Fruit fly (Drosophila melanogaster): Measurements from ENCODE around the gene Ncoa6.

Ncoa6 gene

DNA sequence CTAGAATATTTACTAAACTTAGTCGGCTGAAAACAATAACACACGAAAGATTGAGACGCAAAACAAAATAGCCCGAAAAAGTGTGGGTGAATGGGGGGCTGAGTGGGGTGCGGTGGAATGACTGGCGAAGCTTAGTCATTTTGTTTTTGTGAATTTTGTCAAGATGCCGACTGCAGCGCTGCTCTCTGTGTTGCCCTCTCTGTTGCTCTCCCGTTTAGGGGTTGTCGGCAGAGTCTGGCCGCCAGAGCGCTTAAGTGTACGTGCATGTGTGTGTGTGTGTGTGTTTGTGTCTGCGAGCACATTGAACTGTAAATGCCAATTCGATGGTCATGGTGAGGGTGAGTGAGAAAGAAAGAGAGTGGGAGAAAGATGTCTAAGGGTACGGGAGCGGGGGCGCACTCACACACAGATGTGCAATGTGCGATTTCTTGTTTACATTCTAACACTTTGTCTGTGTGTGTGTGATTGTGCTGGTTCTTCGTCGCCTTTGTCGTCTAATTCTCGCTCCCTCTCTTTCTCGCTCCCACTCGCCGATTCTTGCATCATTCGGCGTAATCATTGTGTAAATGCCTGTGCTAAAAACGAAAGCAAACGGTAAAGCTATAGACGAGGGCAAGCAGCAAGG is 20.0 kb downstream of the Ncoa6 start:
- TF ChIP-seq eg (GFP tag; IDR thresholded peaks at IDR 0.05) (peak; percentile 59; the same call in 1 of the 3 replicates), net (GFP tag; optimal IDR thresholded peaks at IDR 0.05) (peak; percentile 34), CG3919 (GFP tag; optimal IDR thresholded peaks at IDR 0.05) (peak; percentile 32), CG7368 (GFP tag; optimal IDR thresholded peaks at IDR 0.05) (peak; percentile 21), Eip75B (GFP tag; optimal IDR thresholded peaks at IDR 0.05) (peak; percentile 11), ss (GFP tag; optimal IDR thresholded peaks at IDR 0.05) (peak in 1 of 2 experiments; percentile 37), Blimp-1 (GFP tag; optimal IDR thresholded peaks at IDR 0.05) (peak; percentile 38), fkh (GFP tag; optimal IDR thresholded peaks at IDR 0.05) (peak; percentile 87), CG6792 (GFP tag; optimal IDR thresholded peaks at IDR 0.05) (no peak), Eip93F (GFP tag; optimal IDR thresholded peaks at IDR 0.05) (peak; percentile 49), lz (GFP tag; optimal IDR thresholded peaks at IDR 0.05) (no peak), Lpt (GFP tag; optimal IDR thresholded peaks at IDR 0.05) (peak; percentile 24), dsx (GFP tag; optimal IDR thresholded peaks at IDR 0.05; ENCODE audit: poor library complexity, severe bottlenecking) (peak; percentile 60), CG16779 (tag; optimal IDR thresholded peaks at IDR 0.05) (peak; percentile 30), CG6854 (GFP tag; optimal IDR thresholded peaks at IDR 0.05) (peak; percentile 60), CG6276 (GFP tag; optimal IDR thresholded peaks at IDR 0.05) (peak; percentile 14), spab (GFP tag; optimal IDR thresholded peaks at IDR 0.05) (no peak), CG11902 (GFP tag; optimal IDR thresholded peaks at IDR 0.05) (no peak), svp (GFP tag) (peak; percentile 83), vri (GFP tag; optimal IDR thresholded peaks at IDR 0.05) (peak; percentile 100), Eip78C (GFP tag) (peak; percentile 73), CG6163 (GFP tag; IDR thresholded peaks at IDR 0.05) (0 out of 3 replicates have a peak, but pooled peaks have one; percentile 59), topi (GFP tag; optimal IDR thresholded peaks at IDR 0.05) (peak; percentile 10), cyc (GFP tag; optimal IDR thresholded peaks at IDR 0.05) (no peak), Sox14 (GFP tag; optimal IDR thresholded peaks at IDR 0.05) (peak; percentile 79)

DNA sequence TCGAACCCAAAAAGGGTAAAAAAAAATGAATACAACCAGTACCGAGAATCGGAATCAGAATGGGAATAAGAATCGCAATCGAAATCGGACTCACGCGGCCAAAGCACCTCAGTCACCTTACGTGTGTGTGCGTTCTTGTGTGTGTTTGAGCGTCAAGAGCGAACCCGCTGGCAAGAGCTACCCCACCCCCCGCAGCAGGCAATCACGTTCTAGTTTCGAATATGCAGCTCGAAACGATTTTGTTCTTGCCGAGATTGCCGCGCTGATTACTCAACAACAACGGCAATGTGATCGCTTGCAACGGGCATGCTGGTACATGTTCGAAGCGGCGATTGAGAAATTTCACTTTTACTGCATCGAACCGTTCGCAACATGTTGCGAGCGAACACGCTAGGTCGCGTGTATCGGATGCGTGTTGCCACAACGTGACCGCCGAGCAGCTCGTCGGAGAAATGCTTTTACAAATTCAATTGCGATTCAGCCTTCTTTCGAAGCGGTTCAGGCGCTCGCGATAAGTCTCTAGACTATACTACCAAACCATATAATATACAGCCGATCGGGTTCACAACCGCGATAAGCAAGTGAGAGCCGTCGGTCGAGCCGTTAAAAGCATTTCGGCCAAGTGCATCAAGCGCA is 21.1 kb downstream of the Ncoa6 start:
- TF ChIP-seq CG7368 (GFP tag; optimal IDR thresholded peaks at IDR 0.05) = peak; percentile 45
- peak; percentile 6 for TF ChIP-seq lz (GFP tag; optimal IDR thresholded peaks at IDR 0.05)
- peak; percentile 90 for TF ChIP-seq Blimp-1 (GFP tag; optimal IDR thresholded peaks at IDR 0.05)
- peak; percentile 15 for TF ChIP-seq Smox (GFP tag; optimal IDR thresholded peaks at IDR 0.05)
- TF ChIP-seq cyc (GFP tag; optimal IDR thresholded peaks at IDR 0.05) = no peak
- TF ChIP-seq topi (GFP tag; optimal IDR thresholded peaks at IDR 0.05) = peak; percentile 25
- TF ChIP-seq CG6854 (GFP tag; optimal IDR thresholded peaks at IDR 0.05) = peak; percentile 83
- peak; percentile 83 for TF ChIP-seq Eip93F (GFP tag; optimal IDR thresholded peaks at IDR 0.05)
- no peak for TF ChIP-seq CG3032 (tag; optimal IDR thresholded peaks at IDR 0.05)
- TF ChIP-seq Hr38 (GFP tag; optimal IDR thresholded peaks at IDR 0.05) = no peak
- no peak for TF ChIP-seq CG8319 (GFP tag; optimal IDR thresholded peaks at IDR 0.05)
- TF ChIP-seq Hr39 (GFP tag; optimal IDR thresholded peaks at IDR 0.05) = no peak
- no peak for TF ChIP-seq fkh (GFP tag; optimal IDR thresholded peaks at IDR 0.05)
- peak; percentile 41 for TF ChIP-seq Met (GFP tag; optimal IDR thresholded peaks at IDR 0.05)
- TF ChIP-seq pdm3 (GFP tag; optimal IDR thresholded peaks at IDR 0.05) = no peak
- TF ChIP-seq Ets96B (tag; optimal IDR thresholded peaks at IDR 0.05) = no peak
- peak; percentile 9 for TF ChIP-seq net (GFP tag; optimal IDR thresholded peaks at IDR 0.05)
- TF ChIP-seq CG15336 (GFP tag; IDR thresholded peaks at IDR 0.05) = peak; percentile 24; the same call in 1 of the 2 replicates
- peak; percentile 40 for TF ChIP-seq CG6808 (GFP tag; optimal IDR thresholded peaks at IDR 0.05)
- no peak for TF ChIP-seq CG11762 (GFP tag; optimal IDR thresholded peaks at IDR 0.05; ENCODE audit: insufficient read depth)
- peak; percentile 47 to 75 for TF ChIP-seq ss (GFP tag; optimal IDR thresholded peaks at IDR 0.05)
- TF ChIP-seq CG6276 (GFP tag; optimal IDR thresholded peaks at IDR 0.05) = no peak
- TF ChIP-seq Eip78C (GFP tag) = peak; percentile 72
- TF ChIP-seq achi (GFP tag; optimal IDR thresholded peaks at IDR 0.05) = no peak
- TF ChIP-seq CG11902 (GFP tag; optimal IDR thresholded peaks at IDR 0.05) = no peak
- peak; percentile 64 for TF ChIP-seq dsx (GFP tag; optimal IDR thresholded peaks at IDR 0.05; ENCODE audit: poor library complexity, severe bottlenecking)
- TF ChIP-seq Sox102F (GFP tag; optimal IDR thresholded peaks at IDR 0.05) = peak; percentile 57
- TF ChIP-seq Gug (GFP tag; IDR thresholded peaks at IDR 0.05) = no peak
- no peak for TF ChIP-seq Lpt (GFP tag; optimal IDR thresholded peaks at IDR 0.05)
- TF ChIP-seq esn (GFP tag; optimal IDR thresholded peaks at IDR 0.05) = peak; percentile 31
- TF ChIP-seq eg (GFP tag; IDR thresholded peaks at IDR 0.05) = peak; percentile 49; the same call in 1 of the 3 replicates
- TF ChIP-seq OdsH (GFP tag; optimal IDR thresholded peaks at IDR 0.05) = no peak
- no peak for TF ChIP-seq dac (GFP tag; optimal IDR thresholded peaks at IDR 0.05)
- peak; percentile 40 for TF ChIP-seq Sox14 (GFP tag; optimal IDR thresholded peaks at IDR 0.05)
- no peak for TF ChIP-seq spab (GFP tag; optimal IDR thresholded peaks at IDR 0.05)
- no peak for TF ChIP-seq fd59A (GFP tag; optimal IDR thresholded peaks at IDR 0.05)
- no peak for TF ChIP-seq salr (GFP tag; optimal IDR thresholded peaks at IDR 0.05)
- peak; percentile 49; the same call in 2 of the 3 replicates for TF ChIP-seq CG6163 (GFP tag; IDR thresholded peaks at IDR 0.05)
